Worm (Caenorhabditis elegans) whole organism, L4/young adult: ENCODE results near the gene hsd-3.

Experiments
- W03F9.2 ChIP-seq: fragments of 150-350 bp; optimal IDR thresholded peaks from 2 replicates; lab custom pipeline; 2014; ENCODE audit warnings: missing biosample characterization, missing genetic modification characterization
- dao-5 ChIP-seq: sonication (generic microtip); optimal IDR thresholded peaks from 2 replicates; lab custom pipeline; 2016; ENCODE audit warnings: missing genotype, missing genetic modification characterization, moderate library complexity, missing compliant biosample characterization
- him-1 ChIP-seq: sonication (generic microtip); optimal IDR thresholded peaks from 2 replicates; lab custom pipeline; 2016; ENCODE audit warnings: missing genotype, missing genetic modification reagents, missing genetic modification characterization, missing compliant biosample characterization

DNA sequence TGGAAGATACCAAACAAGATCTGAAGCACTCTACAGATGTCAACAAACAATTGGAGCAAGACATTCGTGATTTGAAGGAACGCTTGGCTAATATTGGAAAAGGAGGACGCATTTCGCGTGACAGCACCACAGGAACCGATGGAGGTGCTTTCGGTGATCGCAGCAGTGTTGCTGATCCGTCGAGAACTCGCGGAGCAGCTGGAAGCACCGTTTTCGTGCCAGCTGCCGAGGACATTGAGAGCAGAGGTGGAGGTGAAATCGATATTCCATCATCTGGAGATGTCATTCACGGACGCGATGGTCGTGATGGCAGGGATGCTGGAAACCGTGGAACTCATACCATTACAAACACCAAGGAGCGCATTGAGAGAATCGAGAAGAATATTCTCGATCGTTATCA, 21.5 kb upstream of the hsd-3 start:
- TF ChIP-seq him-1 (tag; lab: Kevin White, UChicago) (no peak), dao-5 (tag; lab: Kevin White, UChicago) (no peak), W03F9.2 (no peak)
